Worm (Caenorhabditis elegans) whole organism, L3 larva: ENCODE data around the gene tre-4.
"Not testable (repeated sequence)": the region's sequence is repeated elsewhere in the genome, so short reads cannot be mapped to it uniquely, and the experiment has no call there.

Source experiments
- ZK546.5 ChIP-seq: sonication (generic microtip); optimal IDR thresholded peaks from 2 replicates; lab custom pipeline; 2017; ENCODE audit warnings: missing biosample characterization, missing genetic modification characterization
- ceh-9 ChIP-seq: sonication (generic microtip); optimal IDR thresholded peaks from 2 replicates; lab custom pipeline; 2018; ENCODE audit warnings: missing biosample characterization, missing genetic modification characterization
- egl-27 ChIP-seq: sonication (generic microtip); optimal IDR thresholded peaks from 4 replicates; lab custom pipeline; 2017; ENCODE audit warnings: missing biosample characterization, missing genetic modification reagents, missing genetic modification characterization
- nfya-1 ChIP-seq: sonication (generic microtip); optimal IDR thresholded peaks from 2 replicates; lab custom pipeline; 2017; ENCODE audit warnings: missing genetic modification characterization, mild to moderate bottlenecking, missing compliant biosample characterization, antibody characterized with exemption, moderate library complexity; ENCODE audit not compliant: insufficient read depth
- nhr-12 ChIP-seq: fragments of 150-350 bp; optimal IDR thresholded peaks from 2 replicates; lab custom pipeline; 2014; ENCODE audit warnings: missing biosample characterization, missing genetic modification characterization
- nhr-25 ChIP-seq: sonication (generic microtip); optimal IDR thresholded peaks from 2 replicates; lab custom pipeline; 2017; ENCODE audit warnings: missing biosample characterization, missing genetic modification characterization
- nhr-28 ChIP-seq: fragments of 150-350 bp; optimal IDR thresholded peaks from 2 replicates; lab custom pipeline; 2014; ENCODE audit warnings: missing biosample characterization, missing genetic modification characterization
- nhr-77 ChIP-seq: fragments of 150-350 bp; optimal IDR thresholded peaks from 2 replicates; lab custom pipeline; 2014; ENCODE audit warnings: missing biosample characterization, missing genetic modification characterization
- tbx-2 ChIP-seq: sonication (generic microtip); optimal IDR thresholded peaks from 2 replicates; lab custom pipeline; 2016; ENCODE audit warnings: mild to moderate bottlenecking, missing genetic modification characterization, missing compliant biosample characterization
- unc-62 ChIP-seq: fragments of 150-350 bp; sonication (generic microtip); optimal IDR thresholded peaks from 4 replicates; lab custom pipeline; 2014; ENCODE audit warnings: missing biosample characterization, missing genetic modification reagents, missing genetic modification characterization
- ztf-11 ChIP-seq: fragments of 150-350 bp; optimal IDR thresholded peaks from 2 replicates; lab custom pipeline; 2014; ENCODE audit warnings: missing biosample characterization, missing genetic modification characterization

DNA sequence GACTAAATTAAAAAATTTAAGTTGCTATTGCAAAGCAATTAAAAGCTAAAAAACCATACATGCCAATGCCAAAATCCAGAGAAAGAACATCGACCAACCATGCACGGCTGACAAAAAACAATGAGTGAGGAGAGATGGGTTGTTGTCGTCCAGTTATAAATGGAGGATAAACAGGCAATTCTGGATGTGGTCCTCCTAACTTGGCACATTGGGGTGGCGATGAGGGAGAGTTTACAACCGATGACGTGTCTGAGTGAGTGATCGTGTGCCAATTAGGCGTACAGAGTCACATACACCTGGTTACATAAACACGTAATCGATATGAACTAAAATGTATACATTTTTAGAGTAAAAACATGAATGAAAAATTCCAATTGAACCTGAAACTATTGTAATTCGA lies 40.6 kb upstream of the tre-4 start, which contains the start of gene C29F7.10:
- not testable (repeated sequence) for TF ChIP-seq nhr-25 (tag; lab: Kevin White, UChicago); nfya-1 (tag; lab: Kevin White, UChicago); nhr-28 (tag; lab: Kevin White, UChicago); unc-62 (GFP tag; lab: Kevin White, UChicago); nhr-77 (tag; lab: Kevin White, UChicago); ztf-11; tbx-2 (tag; lab: Kevin White, UChicago); ceh-9; ZK546.5; egl-27 (tag; lab: Kevin White, UChicago); nhr-12 (tag; lab: Kevin White, UChicago)
